Worm (Caenorhabditis elegans): Measurements from ENCODE around the gene spas-1.
"Not testable (repeated sequence)": the region's sequence is repeated elsewhere in the genome, so short reads cannot be mapped to it uniquely, and the experiment has no call there.

DNA sequence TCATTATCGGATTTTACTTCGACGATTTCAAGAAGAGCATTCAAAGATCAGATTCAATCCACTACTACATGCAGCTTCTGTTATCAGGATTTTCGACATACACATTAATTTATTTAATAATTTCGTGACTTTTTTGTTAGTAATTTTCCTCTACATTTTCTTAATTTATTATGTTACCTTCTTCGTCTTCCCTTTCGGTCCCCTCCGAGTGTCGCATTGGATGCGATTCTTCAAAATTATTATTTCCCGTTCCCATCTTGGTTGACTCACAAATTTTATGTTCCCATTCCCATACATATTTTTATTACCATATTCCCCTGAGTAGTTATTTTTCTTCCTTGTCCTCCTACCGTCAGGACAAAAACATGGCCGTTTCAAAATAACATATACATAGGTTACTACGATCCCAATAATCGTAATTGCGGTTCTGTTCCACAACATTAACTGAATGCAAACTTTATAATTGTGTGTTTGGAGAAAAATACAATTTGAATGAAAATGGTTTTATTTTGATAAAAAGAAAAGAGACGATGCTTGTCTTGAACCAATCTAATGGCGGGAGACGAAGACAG is 16.4 kb upstream of the spas-1 start:
- TF ChIP-seq Y55F3AM.14 (GFP tag; optimal IDR thresholded peaks at IDR 0.05); blmp-1 (tag; optimal IDR thresholded peaks at IDR 0.05; ENCODE audit: insufficient read depth); dmd-4 (tag; optimal IDR thresholded peaks at IDR 0.05); R02D3.7 (tag; optimal IDR thresholded peaks at IDR 0.05); nhr-6 (tag; optimal IDR thresholded peaks at IDR 0.05): not testable (repeated sequence)
- TF ChIP-seq ama-1 (optimal IDR thresholded peaks at IDR 0.05), result peak; percentile 18
